Fruit fly (Drosophila melanogaster): ENCODE data around the gene CG7560.

Gene CG7560

DNA sequence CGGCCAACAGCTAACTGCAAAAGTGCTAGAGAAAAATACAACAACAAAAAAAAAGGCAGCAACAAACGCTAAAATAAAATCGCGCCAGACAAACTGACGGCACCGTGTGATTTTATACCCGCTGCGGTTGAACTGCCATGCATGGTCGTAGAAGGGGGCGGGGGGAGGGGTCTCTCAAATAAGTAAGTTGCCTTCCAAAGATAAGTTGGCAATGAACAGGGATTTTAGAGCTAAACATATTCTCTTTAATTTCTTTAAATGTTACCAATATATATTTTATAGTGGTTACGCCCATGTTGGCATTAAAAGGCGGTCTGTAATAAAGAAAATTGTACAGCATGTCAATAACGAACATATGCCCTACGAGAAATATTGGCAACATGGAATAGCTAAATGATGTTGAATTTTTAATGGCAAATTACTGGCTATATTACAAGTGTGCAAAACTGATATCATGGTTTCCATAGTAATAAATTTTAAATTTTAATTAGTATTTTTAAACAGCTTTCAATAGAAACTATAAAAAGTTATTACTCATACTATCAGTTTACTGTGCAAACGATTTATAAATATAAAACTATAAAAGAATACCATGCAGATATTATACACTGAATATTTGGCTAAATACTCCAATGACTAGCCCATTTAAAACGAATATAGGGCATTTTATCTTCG lies 6.4 kb downstream of the CG7560 start (continued):
- TF ChIP-seq C15 (GFP tag; IDR thresholded peaks at IDR 0.05), result 0 out of 3 replicates have a peak, but pooled peaks have one; percentile 21
- TF ChIP-seq esg (GFP tag; conservative IDR thresholded peaks at IDR 0.05), result peak; percentile 81
- peak; percentile 80 for TF ChIP-seq unpg (GFP tag; optimal IDR thresholded peaks at IDR 0.05)
- TF ChIP-seq CG6813 (GFP tag; optimal IDR thresholded peaks at IDR 0.05), result peak; percentile 18
- TF ChIP-seq NfI (GFP tag; optimal IDR thresholded peaks at IDR 0.05), result peak; percentile 82
- TF ChIP-seq pan (optimal IDR thresholded peaks at IDR 0.05), result no peak
- TF ChIP-seq pan (GFP tag; optimal IDR thresholded peaks at IDR 0.05 in 1 of 2, IDR thresholded peaks at IDR 0.05 in 1 of 2), result peak in 1 of 2 experiments; percentile 90
- no peak for TF ChIP-seq knrl (GFP tag; IDR thresholded peaks at IDR 0.05; ENCODE audit: partially characterized antibody)
- peak; percentile 66 for TF ChIP-seq CG12391 (tag; optimal IDR thresholded peaks at IDR 0.05)
- no peak for TF ChIP-seq Hey (tag; optimal IDR thresholded peaks at IDR 0.05)
- peak; percentile 12 for TF ChIP-seq Lhr (GFP tag; optimal IDR thresholded peaks at IDR 0.05)
- TF ChIP-seq CG17829 (tag; optimal IDR thresholded peaks at IDR 0.05), result peak; percentile 38
- peak; percentile 38 for TF ChIP-seq twi (tag; optimal IDR thresholded peaks at IDR 0.05)
- TF ChIP-seq CG2678 (tag; optimal IDR thresholded peaks at IDR 0.05), result peak; percentile 78
- no peak for TF ChIP-seq Max (GFP tag; optimal IDR thresholded peaks at IDR 0.05)
- TF ChIP-seq HLH54F (GFP tag; optimal IDR thresholded peaks at IDR 0.05), result peak; percentile 70
- no peak for TF ChIP-seq Stat92E (GFP tag; optimal IDR thresholded peaks at IDR 0.05)
- TF ChIP-seq E2f2 (GFP tag; IDR thresholded peaks at IDR 0.05), result peak; percentile 36; the same call in 1 of the 2 replicates
- TF ChIP-seq wdn (GFP tag; IDR thresholded peaks at IDR 0.05), result 0 out of 2 replicates have a peak, but pooled peaks have one; percentile 19
- TF ChIP-seq CG32532 (GFP tag; IDR thresholded peaks at IDR 0.05), result peak; percentile 78
- no peak for TF ChIP-seq CG6654 (GFP tag; optimal IDR thresholded peaks at IDR 0.05)
- TF ChIP-seq Hr51 (GFP tag; optimal IDR thresholded peaks at IDR 0.05), result peak; percentile 36 to 86
- TF ChIP-seq emc (GFP tag; optimal IDR thresholded peaks at IDR 0.05), result no peak
- TF ChIP-seq repo (GFP tag; optimal IDR thresholded peaks at IDR 0.05), result no peak
- TF ChIP-seq fd96Cb (tag; optimal IDR thresholded peaks at IDR 0.05), result peak; percentile 55
- peak; percentile 8 for TF ChIP-seq CG13624 (GFP tag; optimal IDR thresholded peaks at IDR 0.05)
- TF ChIP-seq BEAF-32 (GFP tag; optimal IDR thresholded peaks at IDR 0.05), result no peak
- peak; percentile 78; the same call in 1 of the 3 replicates for TF ChIP-seq CG2199 (GFP tag; IDR thresholded peaks at IDR 0.05)
- TF ChIP-seq lilli (GFP tag; optimal IDR thresholded peaks at IDR 0.05), result peak; percentile 80
- TF ChIP-seq CG2129 (GFP tag; IDR thresholded peaks at IDR 0.05; ENCODE audit: partially characterized antibody), result no peak
- TF ChIP-seq pita (GFP tag; optimal IDR thresholded peaks at IDR 0.05), result no peak
- TF ChIP-seq Pdp1 (GFP tag; optimal IDR thresholded peaks at IDR 0.05), result peak; percentile 60 to 70
- TF ChIP-seq CG8359 (GFP tag; optimal IDR thresholded peaks at IDR 0.05; ENCODE audit: borderline replicate concordance), result no peak
- TF ChIP-seq CG10321 (GFP tag; IDR thresholded peaks at IDR 0.05), result peak; percentile 52; the same call in 1 of the 2 replicates
- TF ChIP-seq CG30020 (tag; optimal IDR thresholded peaks at IDR 0.05), result no peak
- peak; percentile 89 for TF ChIP-seq otp (GFP tag; IDR thresholded peaks at IDR 0.05)
- peak; percentile 78 for TF ChIP-seq CG32772 (GFP tag; IDR thresholded peaks at IDR 0.05)
- TF ChIP-seq mld (GFP tag; IDR thresholded peaks at IDR 0.05; ENCODE audit: partially characterized antibody), result no peak
- no peak for TF ChIP-seq CG7987 (GFP tag; optimal IDR thresholded peaks at IDR 0.05)
- TF ChIP-seq jigr1 (GFP tag; IDR thresholded peaks at IDR 0.05), result peak; percentile 70; the same call in 2 of the 3 replicates
- TF ChIP-seq so (GFP tag; IDR thresholded peaks at IDR 0.05), result peak; percentile 61; the same call in 1 of the 3 replicates
- TF ChIP-seq CG4617 (GFP tag; optimal IDR thresholded peaks at IDR 0.05; ENCODE audit: borderline replicate concordance), result peak; percentile 18
- TF ChIP-seq psq (GFP tag; optimal IDR thresholded peaks at IDR 0.05), result peak; percentile 62
- no peak for TF ChIP-seq mirr (GFP tag; optimal IDR thresholded peaks at IDR 0.05)
- TF ChIP-seq gce (GFP tag; IDR thresholded peaks at IDR 0.05), result no peak
- peak; percentile 74 for TF ChIP-seq seq (GFP tag; IDR thresholded peaks at IDR 0.05)
- TF ChIP-seq sim (GFP tag; IDR thresholded peaks at IDR 0.05), result no peak
- TF ChIP-seq CG1024 (GFP tag; IDR thresholded peaks at IDR 0.05), result no peak
